Fruit fly (Drosophila melanogaster): ENCODE data around the gene mRpS6.

mRpS6 gene

dm6 chr3L:4406653-4407257 lies 42.4 kb downstream of the mRpS6 start, which contains the start of gene TP53INP (continued):
- TF ChIP-seq CG7556 (GFP tag; optimal IDR thresholded peaks at IDR 0.05) (peak; percentile 96), CG13123 (GFP tag; optimal IDR thresholded peaks at IDR 0.05) (peak; percentile 14), gsb (GFP tag; IDR thresholded peaks at IDR 0.05) (0 out of 2 replicates have a peak, but pooled peaks have one; percentile 6), tll (GFP tag; optimal IDR thresholded peaks at IDR 0.05) (peak in 1 of 2 experiments; percentile 23), zen (tag; optimal IDR thresholded peaks at IDR 0.05) (peak; percentile 76), CG13296 (GFP tag; optimal IDR thresholded peaks at IDR 0.05) (peak; percentile 83), CG11504 (tag; optimal IDR thresholded peaks at IDR 0.05) (peak; percentile 93), tup (GFP tag; optimal IDR thresholded peaks at IDR 0.05) (peak; percentile 31), Hr51 (GFP tag; optimal IDR thresholded peaks at IDR 0.05) (peak; percentile 62 to 94), Gsc (GFP tag; IDR thresholded peaks at IDR 0.05) (no peak), nerfin-2 (GFP tag; IDR thresholded peaks at IDR 0.05; ENCODE audit: partially characterized antibody) (no peak), Blimp-1 (GFP tag; optimal IDR thresholded peaks at IDR 0.05) (peak; percentile 87), CG2712 (tag; optimal IDR thresholded peaks at IDR 0.05) (peak; percentile 93), CG18011 (GFP tag; optimal IDR thresholded peaks at IDR 0.05) (peak; percentile 60), mld (GFP tag; IDR thresholded peaks at IDR 0.05; ENCODE audit: partially characterized antibody) (no peak), tx (GFP tag; optimal IDR thresholded peaks at IDR 0.05) (peak; percentile 44), MBD-R2 (GFP tag; IDR thresholded peaks at IDR 0.05) (peak; percentile 18; the same call in 1 of the 2 replicates), CG7786 (GFP tag; optimal IDR thresholded peaks at IDR 0.05) (peak; percentile 73), CG6813 (GFP tag; optimal IDR thresholded peaks at IDR 0.05) (peak; percentile 82), CG12391 (tag; optimal IDR thresholded peaks at IDR 0.05) (peak; percentile 93), Dek (tag; optimal IDR thresholded peaks at IDR 0.05) (peak; percentile 82), CG15479 (GFP tag; optimal IDR thresholded peaks at IDR 0.05) (peak; percentile 72), CG34422 (GFP tag; IDR thresholded peaks at IDR 0.05) (no peak; the same call in 1 of the 3 replicates), Sry-β (GFP tag; optimal IDR thresholded peaks at IDR 0.05) (peak; percentile 45), B-H1 (GFP tag; IDR thresholded peaks at IDR 0.05) (peak; percentile 48; the same call in 2 of the 3 replicates), Lpt (GFP tag; optimal IDR thresholded peaks at IDR 0.05) (no peak), toy (GFP tag; IDR thresholded peaks at IDR 0.05) (no peak), CG3407 (GFP tag; optimal IDR thresholded peaks at IDR 0.05) (peak; percentile 85), lola (GFP tag; optimal IDR thresholded peaks at IDR 0.05) (peak in 1 of 3 experiments; percentile 93), Hr78 (GFP tag; optimal IDR thresholded peaks at IDR 0.05) (peak in 1 of 2 experiments; percentile 68), Nf-YA (GFP tag; IDR thresholded peaks at IDR 0.05) (peak; percentile 50; the same call in 1 of the 2 replicates), CG4424 (GFP tag; optimal IDR thresholded peaks at IDR 0.05) (peak; percentile 85), Fer3 (tag; optimal IDR thresholded peaks at IDR 0.05) (peak; percentile 74), CG10274 (GFP tag; optimal IDR thresholded peaks at IDR 0.05) (peak; percentile 64), Nf-YB (GFP tag; optimal IDR thresholded peaks at IDR 0.05) (peak; percentile 79), HmgZ (tag; optimal IDR thresholded peaks at IDR 0.05) (peak; percentile 64), tin (GFP tag; optimal IDR thresholded peaks at IDR 0.05) (peak; percentile 84), zfh2 (GFP tag; optimal IDR thresholded peaks at IDR 0.05) (peak; percentile 63), pnt (GFP tag; optimal IDR thresholded peaks at IDR 0.05) (peak; percentile 67), Doc2 (GFP tag; IDR thresholded peaks at IDR 0.05) (no peak), psq (GFP tag; optimal IDR thresholded peaks at IDR 0.05) (peak; percentile 46), CG31365 (tag; optimal IDR thresholded peaks at IDR 0.05) (peak; percentile 33), CG3163 (GFP tag; optimal IDR thresholded peaks at IDR 0.05) (peak; percentile 66), HmgD (GFP tag; optimal IDR thresholded peaks at IDR 0.05) (peak; percentile 18), ato (GFP tag; IDR thresholded peaks at IDR 0.05; ENCODE audit: partially characterized antibody) (no peak), CG7372 (GFP tag; IDR thresholded peaks at IDR 0.05) (peak; percentile 45; the same call in 1 of the 2 replicates), CG1602 (GFP tag; optimal IDR thresholded peaks at IDR 0.05) (peak; percentile 88), NK7.1 (GFP tag; optimal IDR thresholded peaks at IDR 0.05) (peak; percentile 60)
